Worm (Caenorhabditis elegans): ENCODE results near the gene C41H7.9.
A peak's percentile ranks its signal among the peaks of the same experiment; 100 is the strongest.

Gene C41H7.9

ce11 chrII:3028264-3028663 is 16.2 kb upstream of the C41H7.9 start:
- TF ChIP-seq nhr-25 (tag; optimal IDR thresholded peaks at IDR 0.05) (peak; percentile 43), nhr-11 (tag; optimal IDR thresholded peaks at IDR 0.05) (no peak), elt-1 (tag; optimal IDR thresholded peaks at IDR 0.05) (no peak), nhr-76 (tag; optimal IDR thresholded peaks at IDR 0.05) (no peak), nhr-28 (tag; optimal IDR thresholded peaks at IDR 0.05) (no peak), lin-39 (tag; optimal IDR thresholded peaks at IDR 0.05) (no peak), sea-2 (GFP tag; optimal IDR thresholded peaks at IDR 0.05) (no peak)

- TF ChIP-seq elt-1 (tag; optimal IDR thresholded peaks at IDR 0.05): no peak
- TF ChIP-seq zag-1 (tag; optimal IDR thresholded peaks at IDR 0.05): no peak
- no peak for TF ChIP-seq nhr-23 (tag; optimal IDR thresholded peaks at IDR 0.05)
Measured at ce11 chrII:3024655-3025054, 12.6 kb upstream of the C41H7.9 start.

- TF ChIP-seq egl-5 (tag; optimal IDR thresholded peaks at IDR 0.05) (no peak), nhr-11 (tag; optimal IDR thresholded peaks at IDR 0.05) (no peak), fkh-10 (GFP tag; optimal IDR thresholded peaks at IDR 0.05) (no peak), unc-39 (tag; optimal IDR thresholded peaks at IDR 0.05) (no peak), nhr-25 (tag; optimal IDR thresholded peaks at IDR 0.05) (no peak), hmg-11 (tag; optimal IDR thresholded peaks at IDR 0.05) (no peak), ztf-4 (tag; optimal IDR thresholded peaks at IDR 0.05) (no peak), unc-62 (GFP tag; optimal IDR thresholded peaks at IDR 0.05) (no peak), skn-1 (tag; optimal IDR thresholded peaks at IDR 0.05) (no peak), nhr-43 (tag; optimal IDR thresholded peaks at IDR 0.05; ENCODE audit: poor library complexity, severe bottlenecking) (no peak), nhr-23 (tag; optimal IDR thresholded peaks at IDR 0.05) (no peak), nhr-77 (tag; optimal IDR thresholded peaks at IDR 0.05) (no peak), tbx-2 (tag; optimal IDR thresholded peaks at IDR 0.05) (no peak), ceh-9 (tag; optimal IDR thresholded peaks at IDR 0.05) (no peak), lin-15B (tag; optimal IDR thresholded peaks at IDR 0.05) (no peak), nhr-237 (tag; optimal IDR thresholded peaks at IDR 0.05) (no peak), nhr-76 (tag; optimal IDR thresholded peaks at IDR 0.05) (no peak), ceh-82 (tag; optimal IDR thresholded peaks at IDR 0.05) (no peak)
Measured at ce11 chrII:3023381-3023935, 11.4 kb upstream of the C41H7.9 start, which contains the start of gene clec-2. TSS of gene clec-2 (minus strand) at chrII:3023431.

ce11 chrII:3020899-3021298 is 8.9 kb upstream of the C41H7.9 start:
- TF ChIP-seq eor-1 (tag; optimal IDR thresholded peaks at IDR 0.05) (no peak), nhr-28 (tag; optimal IDR thresholded peaks at IDR 0.05) (no peak), nhr-12 (tag; optimal IDR thresholded peaks at IDR 0.05) (no peak), nhr-25 (tag; optimal IDR thresholded peaks at IDR 0.05) (no peak), ztf-4 (tag; optimal IDR thresholded peaks at IDR 0.05) (no peak), daf-12 (tag; optimal IDR thresholded peaks at IDR 0.05) (no peak), ztf-11 (tag; optimal IDR thresholded peaks at IDR 0.05) (no peak), skn-1 (tag; optimal IDR thresholded peaks at IDR 0.05) (no peak), elt-2 (tag; optimal IDR thresholded peaks at IDR 0.05) (no peak)

- TF ChIP-seq fos-1 (tag; optimal IDR thresholded peaks at IDR 0.05) (no peak), aly-2 (tag; optimal IDR thresholded peaks at IDR 0.05) (no peak), elt-1 (tag; optimal IDR thresholded peaks at IDR 0.05) (no peak), nhr-28 (tag; optimal IDR thresholded peaks at IDR 0.05) (no peak), ceh-82 (tag; optimal IDR thresholded peaks at IDR 0.05) (no peak), elt-3 (tag; optimal IDR thresholded peaks at IDR 0.05) (no peak), snpc-4 (tag; optimal IDR thresholded peaks at IDR 0.05) (no peak), egl-5 (tag; optimal IDR thresholded peaks at IDR 0.05) (no peak), nhr-43 (tag; optimal IDR thresholded peaks at IDR 0.05; ENCODE audit: poor library complexity, severe bottlenecking) (no peak)
Measured at ce11 chrII:3019807-3020206, 7.8 kb upstream of the C41H7.9 start, which contains the start of gene clec-3. TSS of gene clec-3 (minus strand) at chrII:3019907.

Data from whole organism, L3 larva.